Fruit fly (Drosophila melanogaster): Measurements from ENCODE around the gene CG14770.

DNA sequence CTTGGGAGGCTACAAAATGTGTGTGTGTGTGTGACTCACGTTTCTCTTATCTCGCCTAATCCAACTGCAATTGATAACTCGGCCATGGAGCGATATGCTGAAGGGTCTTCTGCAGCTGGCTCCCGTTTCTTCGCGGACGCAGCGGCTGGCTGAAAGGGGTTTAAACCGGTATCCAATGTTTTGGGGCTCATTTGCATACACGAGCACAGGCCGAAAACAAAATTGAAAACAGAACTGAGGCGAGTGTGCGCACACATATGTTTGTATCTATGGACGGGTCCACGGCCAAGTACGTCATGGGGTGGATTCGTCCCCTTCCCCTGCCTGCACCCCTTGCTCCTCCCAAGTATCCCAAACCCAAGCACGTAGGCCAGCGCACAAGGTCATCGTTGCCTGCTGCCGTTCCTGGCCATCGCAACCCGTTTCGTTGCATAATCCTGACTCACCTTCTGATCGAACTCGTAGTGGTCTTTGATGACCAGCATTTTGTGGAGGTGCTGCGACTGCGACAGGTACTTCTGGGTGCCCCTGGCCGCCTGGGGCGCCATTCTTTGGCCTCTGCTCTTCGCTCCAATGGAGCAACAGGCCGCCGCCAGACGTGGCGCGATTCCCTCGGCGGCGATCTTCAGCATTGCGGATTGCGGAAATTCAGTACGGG is 10.8 kb downstream of the CG14770 start:
- TF ChIP-seq CG9215 (GFP tag; IDR thresholded peaks at IDR 0.05), result no peak
- no peak for TF ChIP-seq CG3726 (GFP tag; IDR thresholded peaks at IDR 0.05)
- no peak for TF ChIP-seq HHEX (GFP tag; optimal IDR thresholded peaks at IDR 0.05)
- no peak for TF ChIP-seq pzg (GFP tag; optimal IDR thresholded peaks at IDR 0.05)
- no peak for TF ChIP-seq sr (GFP tag; IDR thresholded peaks at IDR 0.05)
- TF ChIP-seq CG16779 (GFP tag; IDR thresholded peaks at IDR 0.05), result no peak
- no peak for TF ChIP-seq CG7928 (GFP tag; optimal IDR thresholded peaks at IDR 0.05)
- no peak for TF ChIP-seq nom (GFP tag; optimal IDR thresholded peaks at IDR 0.05)
- no peak for TF ChIP-seq CG10959 (GFP tag; IDR thresholded peaks at IDR 0.05)
- TF ChIP-seq CG34224 (GFP tag; IDR thresholded peaks at IDR 0.05; ENCODE audit: partially characterized antibody), result no peak
- TF ChIP-seq CG10462 (GFP tag; optimal IDR thresholded peaks at IDR 0.05), result no peak
- TF ChIP-seq CG8290 (GFP tag; optimal IDR thresholded peaks at IDR 0.05), result no peak
- no peak for TF ChIP-seq CG8290 (tag; optimal IDR thresholded peaks at IDR 0.05)
- TF ChIP-seq CG1832 (GFP tag; optimal IDR thresholded peaks at IDR 0.05), result no peak
